Worm (Caenorhabditis elegans) whole organism, L2 larva: ENCODE results near the gene ani-2.

Experiments used
- C34F6.9 ChIP-seq: fragments of 150-350 bp; optimal IDR thresholded peaks from 2 replicates; lab custom pipeline; 2014; ENCODE audit warnings: missing biosample characterization, missing genetic modification characterization
- Y55F3AM.14 ChIP-seq: fragments of 200-800 bp; sonication (Bioruptor generic); optimal IDR thresholded peaks from 2 replicates; lab custom pipeline; 2018; ENCODE audit warnings: mild to moderate bottlenecking, missing genetic modification characterization, missing compliant biosample characterization
- ZK546.5 ChIP-seq: sonication (generic microtip); optimal IDR thresholded peaks from 2 replicates; lab custom pipeline; 2017; ENCODE audit warnings: missing biosample characterization, missing genetic modification characterization
- alr-1 ChIP-seq: fragments of 150-350 bp; optimal IDR thresholded peaks from 2 replicates; lab custom pipeline; 2014; ENCODE audit warnings: missing biosample characterization, missing genetic modification characterization
- aly-2 ChIP-seq: fragments of 150-350 bp; optimal IDR thresholded peaks from 2 replicates; lab custom pipeline; 2014; ENCODE audit warnings: missing biosample characterization, missing genetic modification characterization
- ama-1 ChIP-seq: fragments of 150-350 bp; optimal IDR thresholded peaks from 2 replicates; lab custom pipeline; 2018; ENCODE audit warnings: inconsistent platforms
- ceh-16 ChIP-seq: fragments of 150-350 bp; optimal IDR thresholded peaks from 2 replicates; lab custom pipeline; 2014; ENCODE audit warnings: missing biosample characterization, missing genetic modification characterization
- ceh-82 ChIP-seq: fragments of 150-350 bp; optimal IDR thresholded peaks from 2 replicates; lab custom pipeline; 2014; ENCODE audit warnings: missing biosample characterization, missing genetic modification characterization
- crh-2 ChIP-seq: sonication (generic microtip); optimal IDR thresholded peaks from 2 replicates; lab custom pipeline; 2017; ENCODE audit warnings: missing biosample characterization, missing genetic modification characterization
- dmd-4 ChIP-seq: sonication (generic microtip); optimal IDR thresholded peaks from 2 replicates; lab custom pipeline; 2017; ENCODE audit warnings: missing biosample characterization, missing genetic modification characterization
- egl-27 ChIP-seq: sonication (generic microtip); optimal IDR thresholded peaks from 3 replicates; lab custom pipeline; 2017; ENCODE audit warnings: missing biosample characterization, missing genetic modification reagents, missing genetic modification characterization
- elt-1 ChIP-seq: fragments of 150-350 bp; optimal IDR thresholded peaks from 2 replicates; lab custom pipeline; 2014; ENCODE audit warnings: missing biosample characterization, missing genetic modification characterization
- elt-3 ChIP-seq: sonication (generic microtip); optimal IDR thresholded peaks from 2 replicates; lab custom pipeline; 2017; ENCODE audit warnings: missing biosample characterization, missing genetic modification characterization
- fos-1 ChIP-seq: fragments of 150-350 bp; optimal IDR thresholded peaks from 2 replicates; lab custom pipeline; 2014; ENCODE audit warnings: missing biosample characterization, missing genetic modification characterization
- gmeb-1 ChIP-seq: fragments of 150-350 bp; optimal IDR thresholded peaks from 2 replicates; lab custom pipeline; 2014; ENCODE audit warnings: missing biosample characterization, missing genetic modification characterization
- lin-11 ChIP-seq: fragments of 150-350 bp; sonication (generic microtip); optimal IDR thresholded peaks from 2 replicates; lab custom pipeline; 2014; ENCODE audit warnings: missing biosample characterization, missing genetic modification characterization, inconsistent platforms, mixed read lengths
- lin-13 ChIP-seq: fragments of 150-350 bp; optimal IDR thresholded peaks from 2 replicates; lab custom pipeline; 2014; ENCODE audit warnings: missing biosample characterization, missing genetic modification reagents, missing genetic modification characterization
- lin-39 ChIP-seq: fragments of 150-350 bp; optimal IDR thresholded peaks from 2 replicates; lab custom pipeline; 2014; ENCODE audit warnings: missing biosample characterization, missing genetic modification reagents, missing genetic modification characterization
- lsy-2 ChIP-seq, 2 experiments: fragments of 150-350 bp in 1 of 2; sonication (generic microtip) in 1 of 2; optimal IDR thresholded peaks; 2 replicates each; lab custom pipeline; 2014 to 2017; ENCODE audit warnings: missing biosample characterization in 2 of 2, missing genetic modification characterization in 2 of 2
- mab-5 ChIP-seq: fragments of 150-350 bp; optimal IDR thresholded peaks from 2 replicates; lab custom pipeline; 2014; ENCODE audit warnings: missing biosample characterization, missing genetic modification characterization
- mdl-1 ChIP-seq, 2 experiments: fragments of 150-350 bp in 1 of 2; sonication (generic microtip) in 1 of 2; optimal IDR thresholded peaks; 2 replicates each; lab custom pipeline; 2017; ENCODE audit warnings: missing biosample characterization in 2 of 2, missing genetic modification characterization in 2 of 2
- nhr-10 ChIP-seq: sonication (generic microtip); optimal IDR thresholded peaks from 2 replicates; lab custom pipeline; 2017; ENCODE audit warnings: missing biosample characterization, missing genetic modification characterization
- nhr-12 ChIP-seq: fragments of 150-350 bp; optimal IDR thresholded peaks from 2 replicates; lab custom pipeline; 2014; ENCODE audit warnings: missing biosample characterization, missing genetic modification characterization
- nhr-21 ChIP-seq: fragments of 150-350 bp; optimal IDR thresholded peaks from 2 replicates; lab custom pipeline; 2014; ENCODE audit warnings: missing biosample characterization, missing genetic modification characterization
- nhr-23 ChIP-seq: fragments of 150-350 bp; optimal IDR thresholded peaks from 2 replicates; lab custom pipeline; 2014; ENCODE audit warnings: missing biosample characterization, missing genetic modification reagents, missing genetic modification characterization
- nhr-237 ChIP-seq: fragments of 150-350 bp; optimal IDR thresholded peaks from 2 replicates; lab custom pipeline; 2014; ENCODE audit warnings: missing biosample characterization, missing genetic modification characterization
- nhr-25 ChIP-seq: fragments of 150-350 bp; sonication (generic microtip); optimal IDR thresholded peaks from 3 replicates; lab custom pipeline; 2014; ENCODE audit warnings: missing biosample characterization, missing genetic modification characterization
- nhr-6 ChIP-seq: fragments of 150-350 bp; optimal IDR thresholded peaks from 2 replicates; lab custom pipeline; 2014; ENCODE audit warnings: missing biosample characterization, missing genetic modification characterization
- sem-4 ChIP-seq: fragments of 150-350 bp; optimal IDR thresholded peaks from 2 replicates; lab custom pipeline; 2014; ENCODE audit warnings: missing biosample characterization, missing genetic modification reagents, missing genetic modification characterization
- skn-1 ChIP-seq: sonication (generic microtip); optimal IDR thresholded peaks from 2 replicates; lab custom pipeline; 2017; ENCODE audit warnings: missing biosample characterization, missing genetic modification characterization
- sma-3 ChIP-seq: sonication (generic microtip); optimal IDR thresholded peaks from 2 replicates; lab custom pipeline; 2016; ENCODE audit warnings: missing genetic modification reagents, missing genetic modification characterization, missing compliant biosample characterization
- sma-9 ChIP-seq, 2 experiments: fragments of 150-350 bp in 1 of 2; sonication (generic microtip) in 1 of 2; optimal IDR thresholded peaks; 2 replicates each; lab custom pipeline; 2014 to 2016; ENCODE audit warnings: missing genetic modification characterization in 2 of 2, mild to moderate bottlenecking in 1 of 2, missing biosample characterization in 1 of 2, missing compliant biosample characterization in 1 of 2, missing genetic modification reagents in 1 of 2, moderate library complexity in 1 of 2
- snpc-4 ChIP-seq: fragments of 150-350 bp; optimal IDR thresholded peaks from 2 replicates; lab custom pipeline; 2014; ENCODE audit warnings: missing biosample characterization, missing genetic modification characterization
- unc-39 ChIP-seq: fragments of 150-350 bp; optimal IDR thresholded peaks from 2 replicates; lab custom pipeline; 2014; ENCODE audit warnings: missing biosample characterization, missing genetic modification characterization
- unc-55 ChIP-seq: fragments of 150-350 bp; sonication (generic microtip); optimal IDR thresholded peaks from 3 replicates; lab custom pipeline; 2014; ENCODE audit warnings: missing biosample characterization, missing genetic modification reagents, missing genetic modification characterization
- unc-62 ChIP-seq: fragments of 150-350 bp; optimal IDR thresholded peaks from 2 replicates; lab custom pipeline; 2014; ENCODE audit warnings: missing biosample characterization, missing genetic modification reagents, missing genetic modification characterization
- ztf-1 ChIP-seq: fragments of 200-800 bp; sonication (Bioruptor generic); conservative IDR thresholded peaks from 2 replicates; pipeline ENCODE4 v1.3.6; 2022; ENCODE audit warnings: missing genetic modification characterization, missing compliant biosample characterization
- ztf-11 ChIP-seq: sonication (generic microtip); optimal IDR thresholded peaks from 2 replicates; lab custom pipeline; 2017; ENCODE audit warnings: missing biosample characterization, missing genetic modification characterization
- ztf-4 ChIP-seq: fragments of 150-350 bp; optimal IDR thresholded peaks from 2 replicates; lab custom pipeline; 2014; ENCODE audit warnings: missing biosample characterization, missing genetic modification characterization

ani-2 gene

ce11 chrII:6401649-6402048 is 36.5 kb upstream of the ani-2 start, which contains the start of gene btb-2:
btb-2 (plus strand) TSS chrII:6401949.
- TF ChIP-seq ztf-11 (tag; lab: Kevin White, UChicago) (no peak), unc-62 (no peak), ZK546.5 (no peak), nhr-237 (tag; lab: Kevin White, UChicago) (no peak), nhr-12 (tag; lab: Kevin White, UChicago) (no peak), snpc-4 (tag; lab: Kevin White, UChicago) (no peak), gmeb-1 (no peak), elt-1 (tag; lab: Kevin White, UChicago) (no peak), fos-1 (tag; lab: Kevin White, UChicago) (no peak), Y55F3AM.14 (no peak), unc-39 (no peak), dmd-4 (no peak), crh-2 (no peak), nhr-6 (tag; lab: Kevin White, UChicago) (no peak), mab-5 (no peak), ceh-16 (tag; lab: Kevin White, UChicago) (no peak), sma-3 (GFP tag; lab: Kevin White, UChicago) (no peak)

DNA sequence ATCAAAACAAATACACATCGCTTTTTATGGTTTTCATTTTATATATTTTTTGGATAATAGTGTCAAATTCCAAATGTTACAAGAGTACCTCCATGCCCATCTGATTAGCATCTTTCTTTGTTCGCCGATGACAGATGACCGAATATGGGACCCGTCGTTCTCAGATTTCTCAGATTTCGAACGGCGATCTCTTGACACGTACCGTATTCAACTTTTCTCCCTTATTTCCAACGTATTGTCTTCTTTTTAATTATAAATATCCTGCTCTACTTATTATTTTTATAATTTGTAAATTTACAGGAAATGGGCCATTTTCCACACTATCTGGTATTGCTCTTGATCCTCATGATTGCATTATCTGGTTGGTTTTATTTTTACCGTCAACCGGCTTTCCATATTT is 33.2 kb upstream of the ani-2 start, which contains the start of gene zig-10:
Gene zig-10 (plus strand): TSS at position 301 of the 400 bp plus-strand sequence.
- TF ChIP-seq nhr-21: no peak
- TF ChIP-seq ama-1: no peak
- no peak for TF ChIP-seq dmd-4
- no peak for TF ChIP-seq nhr-25 (tag; lab: Kevin White, UChicago)
- TF ChIP-seq nhr-6 (tag; lab: Kevin White, UChicago): no peak
- no peak for TF ChIP-seq ceh-16 (tag; lab: Kevin White, UChicago)
- TF ChIP-seq snpc-4 (tag; lab: Kevin White, UChicago): no peak
- no peak for TF ChIP-seq ceh-82
- no peak for TF ChIP-seq ztf-1 (GFP tag; lab: Robert Waterston, UW)
- no peak for TF ChIP-seq mdl-1 (tag; optimal IDR thresholded peaks at IDR 0.05; lab: Kevin White, UChicago)
- no peak for TF ChIP-seq aly-2 (tag; lab: Kevin White, UChicago)
- TF ChIP-seq egl-27 (tag; lab: Kevin White, UChicago): no peak
- no peak for TF ChIP-seq elt-1 (tag; lab: Kevin White, UChicago)
- no peak for TF ChIP-seq nhr-12 (tag; lab: Kevin White, UChicago)
- no peak for TF ChIP-seq gmeb-1
- no peak for TF ChIP-seq mab-5
- TF ChIP-seq fos-1 (tag; lab: Kevin White, UChicago): no peak
- TF ChIP-seq alr-1 (tag; lab: Kevin White, UChicago): no peak
- TF ChIP-seq lin-39 (tag; lab: Kevin White, UChicago): no peak

DNA sequence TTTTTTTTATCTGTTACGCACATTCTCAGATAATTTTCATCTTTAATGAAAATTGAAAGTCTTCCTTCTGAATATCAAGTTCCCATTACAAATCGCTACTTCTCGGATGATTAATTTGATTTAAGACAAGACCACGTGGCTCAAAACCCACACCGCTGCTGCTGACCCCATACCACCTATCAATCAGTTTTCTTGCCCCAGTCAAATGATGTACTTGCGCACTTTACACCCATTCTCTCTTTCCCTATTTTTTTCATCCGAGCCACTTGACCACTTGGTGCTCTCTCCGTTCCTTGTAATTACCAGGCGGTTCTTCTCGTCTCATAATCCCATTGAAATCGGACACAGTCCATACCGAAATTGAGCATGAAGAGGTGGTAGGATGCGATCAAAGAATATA is 28.9 kb upstream of the ani-2 start:
- TF ChIP-seq nhr-25 (tag; lab: Kevin White, UChicago): no peak
- no peak for TF ChIP-seq lsy-2 (tag; optimal IDR thresholded peaks at IDR 0.05; lab: Kevin White, UChicago)
- no peak for TF ChIP-seq nhr-10
- no peak for TF ChIP-seq nhr-6 (tag; lab: Kevin White, UChicago)
- no peak for TF ChIP-seq Y55F3AM.14
- TF ChIP-seq mab-5: no peak
- no peak for TF ChIP-seq ceh-82
- no peak for TF ChIP-seq ztf-11 (tag; lab: Kevin White, UChicago)
- TF ChIP-seq C34F6.9: no peak
- TF ChIP-seq elt-3 (tag; lab: Kevin White, UChicago): no peak
- TF ChIP-seq sem-4 (tag; lab: Kevin White, UChicago): no peak

- TF ChIP-seq ztf-4 (tag; lab: Kevin White, UChicago) (no peak), ceh-82 (no peak)
Measured at ce11 chrII:6391195-6391594, 26.0 kb upstream of the ani-2 start, which contains the start of gene F58F12.3. F58F12.3 (minus strand) TSS chrII:6391295.

- TF ChIP-seq gmeb-1 (no peak), crh-2 (no peak), dmd-4 (no peak), unc-55 (GFP tag; lab: Kevin White, UChicago) (no peak), lin-39 (tag; lab: Kevin White, UChicago) (no peak), mab-5 (no peak)
- TF ChIP-seq, all 48 proteins: peak for 0
Measured at ce11 chrII:6387937-6388336, 22.8 kb upstream of the ani-2 start, which contains the start of gene F58F12.2. F58F12.2 (minus strand) TSS chrII:6388037.

- no peak for TF ChIP-seq sma-3 (GFP tag; lab: Kevin White, UChicago)
- TF ChIP-seq nhr-10: no peak
- no peak for TF ChIP-seq mdl-1 (tag; optimal IDR thresholded peaks at IDR 0.05; lab: Kevin White, UChicago)
- no peak for TF ChIP-seq sem-4 (tag; lab: Kevin White, UChicago)
- no peak for TF ChIP-seq ZK546.5
- no peak for TF ChIP-seq crh-2
- TF ChIP-seq ceh-82: no peak
- no peak for TF ChIP-seq sma-9 (GFP tag; optimal IDR thresholded peaks at IDR 0.05; lab: Kevin White, UChicago)
- no peak for TF ChIP-seq sma-9 (tag; optimal IDR thresholded peaks at IDR 0.05; lab: Kevin White, UChicago)
- no peak for TF ChIP-seq lin-39 (tag; lab: Kevin White, UChicago)
- TF ChIP-seq nhr-25 (tag; lab: Kevin White, UChicago): no peak
- TF ChIP-seq nhr-12 (tag; lab: Kevin White, UChicago): no peak
- no peak for TF ChIP-seq nhr-237 (tag; lab: Kevin White, UChicago)
- TF ChIP-seq gmeb-1: no peak
- TF ChIP-seq ztf-11 (tag; lab: Kevin White, UChicago): no peak
- TF ChIP-seq aly-2 (tag; lab: Kevin White, UChicago): no peak
- no peak for TF ChIP-seq skn-1
- TF ChIP-seq nhr-23 (tag; lab: Kevin White, UChicago): no peak
- TF ChIP-seq ztf-1 (GFP tag; lab: Robert Waterston, UW): no peak
- TF ChIP-seq lin-11: no peak
- no peak for TF ChIP-seq lin-13 (GFP tag; lab: Kevin White, UChicago)
- TF ChIP-seq, all 48 proteins: peak for 0
Measured at ce11 chrII:6386467-6386866, 21.3 kb upstream of the ani-2 start, which contains the start of gene F58F12.4. F58F12.4 (plus strand) TSS chrII:6386767.
